Fruit fly (Drosophila melanogaster) whole organism: Measurements from ENCODE around the gene CG42781.

ENCODE experiments used
- CG8478 ChIP-seq: fragments of >200 bp; optimal IDR thresholded peaks from 2 replicates; lab custom pipeline; 2018; ENCODE audit warnings: inconsistent platforms
- Dll ChIP-seq: fragments of >200 bp; optimal IDR thresholded peaks from 2 replicates; lab custom pipeline; 2017
- EcR ChIP-seq, 2 experiments: fragments of >200 bp; optimal IDR thresholded peaks; 2 replicates each; lab custom pipeline; 2017; ENCODE audit warnings: missing biosample characterization in 2 of 2, missing genetic modification characterization in 2 of 2, missing genetic modification reagents in 2 of 2
- pan ChIP-seq: fragments of >200 bp; optimal IDR thresholded peaks from 2 replicates; lab custom pipeline; 2017
- psq ChIP-seq: fragments of >200 bp; optimal IDR thresholded peaks from 2 replicates; lab custom pipeline; 2017
- usp ChIP-seq: fragments of >200 bp; optimal IDR thresholded peaks from 2 replicates; lab custom pipeline; 2017; ENCODE audit warnings: missing biosample characterization, missing genetic modification characterization, mixed read lengths

CG42781 gene

dm6 chrX:7339610-7340326, 43.0 kb downstream of the CG42781 start:
- no peak for TF ChIP-seq EcR (GFP tag; optimal IDR thresholded peaks at IDR 0.05; lab: Kevin White, UChicago)
- no peak for TF ChIP-seq Dll (lab: Kevin White, UChicago)
- TF ChIP-seq CG8478 (lab: Kevin White, UChicago): no peak
- no peak for TF ChIP-seq pan (lab: Kevin White, UChicago)
- TF ChIP-seq usp (GFP tag; lab: Kevin White, UChicago): no peak
- TF ChIP-seq psq (lab: Kevin White, UChicago): no peak

dm6 chrX:7338538-7338937, 44.3 kb downstream of the CG42781 start:
- TF ChIP-seq EcR (GFP tag; optimal IDR thresholded peaks at IDR 0.05; lab: Kevin White, UChicago): no peak
- no peak for TF ChIP-seq usp (GFP tag; lab: Kevin White, UChicago)
- no peak for TF ChIP-seq pan (lab: Kevin White, UChicago)
- no peak for TF ChIP-seq CG8478 (lab: Kevin White, UChicago)
- no peak for TF ChIP-seq psq (lab: Kevin White, UChicago)

- no peak for TF ChIP-seq pan (lab: Kevin White, UChicago)
These were observed 44.8 kb downstream of the CG42781 start for dm6 chrX:7337975-7338374.

dm6 chrX:7336962-7337844, 45.6 kb downstream of the CG42781 start, which contains the start of gene CBP:
Gene CBP (plus strand): TSS chrX:7337352.
- TF ChIP-seq CG8478 (lab: Kevin White, UChicago) (no peak), psq (lab: Kevin White, UChicago) (no peak), usp (GFP tag; lab: Kevin White, UChicago) (no peak), EcR (GFP tag; optimal IDR thresholded peaks at IDR 0.05; lab: Kevin White, UChicago) (no peak), pan (lab: Kevin White, UChicago) (no peak), Dll (lab: Kevin White, UChicago) (no peak)

- TF ChIP-seq usp (GFP tag; lab: Kevin White, UChicago): no peak
- no peak for TF ChIP-seq EcR (GFP tag; optimal IDR thresholded peaks at IDR 0.05; lab: Kevin White, UChicago)
- TF ChIP-seq CG8478 (lab: Kevin White, UChicago): no peak
- TF ChIP-seq pan (lab: Kevin White, UChicago): no peak
- TF ChIP-seq Dll (lab: Kevin White, UChicago): no peak
- no peak for TF ChIP-seq psq (lab: Kevin White, UChicago)
These were observed 46.4 kb downstream of the CG42781 start for dm6 chrX:7336121-7336961.

dm6 chrX:7335524-7335991, 47.2 kb downstream of the CG42781 start:
- no peak for TF ChIP-seq Dll (lab: Kevin White, UChicago)
- TF ChIP-seq EcR (GFP tag; optimal IDR thresholded peaks at IDR 0.05; lab: Kevin White, UChicago): peak; percentile 11 to 70

- TF ChIP-seq psq (lab: Kevin White, UChicago) (no peak), Dll (lab: Kevin White, UChicago) (no peak), pan (lab: Kevin White, UChicago) (no peak), EcR (GFP tag; optimal IDR thresholded peaks at IDR 0.05; lab: Kevin White, UChicago) (no peak), CG8478 (lab: Kevin White, UChicago) (no peak), usp (GFP tag; lab: Kevin White, UChicago) (no peak)
These were observed 48.0 kb downstream of the CG42781 start for dm6 chrX:7334801-7335176.

- TF ChIP-seq Dll (lab: Kevin White, UChicago) (no peak), psq (lab: Kevin White, UChicago) (no peak), EcR (GFP tag; optimal IDR thresholded peaks at IDR 0.05; lab: Kevin White, UChicago) (no peak), CG8478 (lab: Kevin White, UChicago) (no peak), pan (lab: Kevin White, UChicago) (no peak), usp (GFP tag; lab: Kevin White, UChicago) (no peak)
These were observed 48.7 kb downstream of the CG42781 start for dm6 chrX:7333858-7334800.

dm6 chrX:7333298-7333743, 49.5 kb downstream of the CG42781 start:
- TF ChIP-seq EcR (GFP tag; optimal IDR thresholded peaks at IDR 0.05; lab: Kevin White, UChicago): no peak
- TF ChIP-seq Dll (lab: Kevin White, UChicago): no peak
- TF ChIP-seq CG8478 (lab: Kevin White, UChicago): no peak
- TF ChIP-seq usp (GFP tag; lab: Kevin White, UChicago): no peak
- no peak for TF ChIP-seq pan (lab: Kevin White, UChicago)
- no peak for TF ChIP-seq psq (lab: Kevin White, UChicago)
